Worm (Caenorhabditis elegans) whole organism, L4 larva: ENCODE measurements around the gene F41H10.3.
A peak's percentile ranks its signal among the peaks of the same experiment; 100 is the strongest.

Experiments
- Y48G9A.11 ChIP-seq: fragments of 200-800 bp; sonication (Bioruptor generic); IDR thresholded peaks from 2 replicates; pipeline ENCODE4 v1.3.6; 2022; ENCODE audit warnings: missing genetic modification reagents, missing genetic modification characterization, missing compliant biosample characterization
- daf-12 ChIP-seq: fragments of 150-350 bp; optimal IDR thresholded peaks from 2 replicates; lab custom pipeline; 2014; ENCODE audit warnings: missing biosample characterization, missing genetic modification reagents, missing genetic modification characterization
- mes-2 ChIP-seq: sonication (generic microtip); optimal IDR thresholded peaks from 2 replicates; lab custom pipeline; 2016; ENCODE audit warnings: missing genotype, mild to moderate bottlenecking, missing genetic modification characterization, missing compliant biosample characterization; ENCODE audit not compliant: poor library complexity, severe bottlenecking
- mxl-2 ChIP-seq: fragments of 200-800 bp; sonication (Bioruptor generic); conservative IDR thresholded peaks from 2 replicates; pipeline ENCODE4 v1.3.6; 2022; ENCODE audit warnings: missing genetic modification reagents, missing genetic modification characterization, missing compliant biosample characterization
- skn-1 ChIP-seq: fragments of 150-350 bp; optimal IDR thresholded peaks from 2 replicates; lab custom pipeline; 2014; ENCODE audit warnings: missing biosample characterization, missing genetic modification characterization
- unc-39 ChIP-seq: sonication (generic microtip); optimal IDR thresholded peaks from 2 replicates; lab custom pipeline; 2017; ENCODE audit warnings: missing biosample characterization, missing genetic modification characterization

- TF ChIP-seq Y48G9A.11 (GFP tag; lab: Robert Waterston, UW) (peak; percentile 42; the same call in 1 of the 2 replicates), daf-12 (tag; lab: Kevin White, UChicago) (no peak), unc-39 (no peak), mes-2 (no peak), skn-1 (no peak), mxl-2 (GFP tag; lab: Robert Waterston, UW) (no peak)
Measured at ce11 chrIV:5389951-5390350, 20.4 kb downstream of the F41H10.3 start.
